Fruit fly (Drosophila melanogaster) whole organism, embryonic: Measurements from ENCODE around the gene CG32706.

Experiments
- Asciz ChIP-seq: fragments of 200-800 bp; sonication (Bioruptor generic); optimal IDR thresholded peaks from 2 replicates; lab custom pipeline; 2017; ENCODE audit warnings: missing biosample characterization, mild to moderate bottlenecking, missing genetic modification characterization, missing genetic modification reagents
- Atf6 ChIP-seq: fragments of 200-800 bp; sonication (Bioruptor generic); IDR thresholded peaks from 2 replicates; pipeline ENCODE4 v1.3.6; 2022; ENCODE audit warnings: missing biosample characterization, missing genetic modification characterization
- BEAF-32 ChIP-seq: fragments of 200-800 bp; sonication (Bioruptor generic); optimal IDR thresholded peaks from 3 replicates; lab custom pipeline; 2017; ENCODE audit warnings: missing biosample characterization, missing genetic modification characterization, mild to moderate bottlenecking, moderate library complexity, missing genetic modification reagents
- Blimp-1 ChIP-seq: fragments of 200-800 bp; sonication (Bioruptor generic); optimal IDR thresholded peaks from 3 replicates; lab custom pipeline; 2018; ENCODE audit warnings: missing biosample characterization, missing genetic modification characterization, mild to moderate bottlenecking, moderate library complexity, missing genetic modification reagents
- CG1603 ChIP-seq: fragments of 200-800 bp; sonication (Bioruptor generic); optimal IDR thresholded peaks from 2 replicates; lab custom pipeline; 2019; ENCODE audit warnings: missing biosample characterization, mild to moderate bottlenecking, missing genetic modification characterization, moderate library complexity
- CG16815 ChIP-seq: fragments of 200-800 bp; sonication (Bioruptor generic); optimal IDR thresholded peaks from 3 replicates; lab custom pipeline; 2017; ENCODE audit warnings: missing biosample characterization, mild to moderate bottlenecking, missing genetic modification characterization
- CG16863 ChIP-seq: fragments of 200-800 bp; sonication (Bioruptor generic); optimal IDR thresholded peaks from 3 replicates; lab custom pipeline; 2016; ENCODE audit warnings: missing biosample characterization, missing genetic modification characterization
- CG2120 ChIP-seq: fragments of 200-800 bp; sonication (Bioruptor generic); optimal IDR thresholded peaks from 3 replicates; lab custom pipeline; 2016; ENCODE audit warnings: missing biosample characterization, missing genetic modification characterization
- CG30403 ChIP-seq: fragments of 200-800 bp; sonication (Bioruptor generic); optimal IDR thresholded peaks from 3 replicates; lab custom pipeline; 2016; ENCODE audit warnings: missing biosample characterization, missing genetic modification characterization
- CG31388 ChIP-seq: fragments of 200-800 bp; sonication (Bioruptor generic); optimal IDR thresholded peaks from 2 replicates; lab custom pipeline; 2016; ENCODE audit warnings: missing biosample characterization, missing genetic modification characterization
- CG33213 ChIP-seq: fragments of 200-800 bp; sonication (Bioruptor generic); optimal IDR thresholded peaks from 3 replicates; lab custom pipeline; 2016; ENCODE audit warnings: missing biosample characterization, missing genetic modification characterization
- CG3847 ChIP-seq: fragments of 200-800 bp; sonication (Bioruptor generic); IDR thresholded peaks from 2 replicates; pipeline ENCODE4 v1.3.6; 2022; ENCODE audit warnings: missing biosample characterization, missing genetic modification characterization
- CG6272 ChIP-seq: fragments of 200-800 bp; sonication (Bioruptor generic); IDR thresholded peaks from 2 replicates; pipeline ENCODE4 v1.3.6; 2022; ENCODE audit warnings: missing biosample characterization, missing genetic modification characterization
- CG7357 ChIP-seq: fragments of 200-800 bp; sonication (Bioruptor generic); IDR thresholded peaks from 3 replicates; pipeline ENCODE4 v1.3.6; 2022; ENCODE audit warnings: missing biosample characterization, missing genetic modification characterization
- CG7963 ChIP-seq: fragments of 200-800 bp; sonication (Bioruptor generic); IDR thresholded peaks from 3 replicates; pipeline ENCODE4 v1.3.6; 2022; ENCODE audit warnings: missing biosample characterization, missing genetic modification characterization; ENCODE audit not compliant: partially characterized antibody
- CG7987 ChIP-seq: fragments of 200-800 bp; sonication (Bioruptor generic); optimal IDR thresholded peaks from 2 replicates; lab custom pipeline; 2018; ENCODE audit warnings: missing biosample characterization, mild to moderate bottlenecking, missing genetic modification characterization, moderate library complexity
- CG9932 ChIP-seq: fragments of 200-800 bp; sonication (Bioruptor generic); IDR thresholded peaks from 2 replicates; pipeline ENCODE4 v1.3.6; 2022; ENCODE audit warnings: missing biosample characterization, missing genetic modification characterization
- CkIIα-i1 ChIP-seq: fragments of 200-800 bp; sonication (Bioruptor generic); IDR thresholded peaks from 2 replicates; pipeline ENCODE4 v1.3.6; 2022; ENCODE audit warnings: missing biosample characterization, missing genetic modification characterization
- Doc3 ChIP-seq: fragments of 200-800 bp; sonication (Bioruptor generic); IDR thresholded peaks from 3 replicates; pipeline ENCODE4 v1.3.6; 2022; ENCODE audit warnings: missing biosample characterization, missing genetic modification characterization; ENCODE audit not compliant: partially characterized antibody
- Eip74EF ChIP-seq, 2 experiments: fragments of 200-800 bp in 1 of 2; fragments of >200 bp in 1 of 2; sonication (Bioruptor generic) in 1 of 2; optimal IDR thresholded peaks; 2 replicates each; lab custom pipeline; 2017 to 2019; ENCODE audit warnings: missing biosample characterization in 2 of 2, missing genetic modification characterization in 2 of 2, mild to moderate bottlenecking in 1 of 2, moderate library complexity in 1 of 2
- Ets97D ChIP-seq: fragments of 200-800 bp; sonication (Bioruptor generic); optimal IDR thresholded peaks from 3 replicates; lab custom pipeline; 2016; ENCODE audit warnings: missing biosample characterization, missing genetic modification characterization
- Fer1 ChIP-seq: fragments of 200-800 bp; sonication (Bioruptor generic); optimal IDR thresholded peaks from 2 replicates; lab custom pipeline; 2017; ENCODE audit warnings: missing biosample characterization, mild to moderate bottlenecking, missing genetic modification characterization
- HLH54F ChIP-seq: fragments of 200-800 bp; sonication (Bioruptor generic); optimal IDR thresholded peaks from 3 replicates; lab custom pipeline; 2016; ENCODE audit warnings: missing biosample characterization, missing genetic modification characterization
- Lpt ChIP-seq: fragments of >200 bp; optimal IDR thresholded peaks from 2 replicates; lab custom pipeline; 2018; ENCODE audit warnings: missing biosample characterization, missing genetic modification characterization
- NK7.1 ChIP-seq: fragments of 200-800 bp; sonication (Bioruptor generic); optimal IDR thresholded peaks from 3 replicates; lab custom pipeline; 2016; ENCODE audit warnings: missing biosample characterization, missing genetic modification characterization
- Nf-YB ChIP-seq: fragments of 200-800 bp; sonication (Bioruptor generic); optimal IDR thresholded peaks from 3 replicates; lab custom pipeline; 2019; ENCODE audit warnings: missing biosample characterization, mild to moderate bottlenecking, missing genetic modification characterization, moderate library complexity
- Side ChIP-seq: fragments of 200-800 bp; sonication (Bioruptor generic); optimal IDR thresholded peaks from 2 replicates; lab custom pipeline; 2016; ENCODE audit warnings: missing biosample characterization, missing genetic modification characterization
- Sox102F ChIP-seq: fragments of 200-800 bp; sonication (Bioruptor generic); optimal IDR thresholded peaks from 2 replicates; lab custom pipeline; 2018; ENCODE audit warnings: missing biosample characterization, mild to moderate bottlenecking, missing genetic modification characterization, moderate library complexity
- Spps ChIP-seq: fragments of 200-800 bp; sonication (Bioruptor generic); optimal IDR thresholded peaks from 2 replicates; lab custom pipeline; 2018; ENCODE audit warnings: missing biosample characterization, mild to moderate bottlenecking, missing genetic modification characterization
- Vsx1 ChIP-seq: fragments of 200-800 bp; sonication (Bioruptor generic); optimal IDR thresholded peaks from 2 replicates; lab custom pipeline; 2017; ENCODE audit warnings: missing biosample characterization, mild to moderate bottlenecking, missing genetic modification characterization, missing genetic modification reagents
- ap ChIP-seq: fragments of 200-800 bp; sonication (Bioruptor generic); IDR thresholded peaks from 2 replicates; pipeline ENCODE4 v1.3.6; 2022; ENCODE audit warnings: missing biosample characterization, missing genetic modification characterization
- bsh ChIP-seq, 2 experiments: fragments of 200-800 bp; sonication (Bioruptor generic); optimal IDR thresholded peaks; 2 replicates each; lab custom pipeline; 2017 to 2018; ENCODE audit warnings: mild to moderate bottlenecking in 2 of 2, missing biosample characterization in 2 of 2, missing genetic modification characterization in 2 of 2, moderate library complexity in 1 of 2
- cas ChIP-seq: fragments of 200-800 bp; sonication (Bioruptor generic); IDR thresholded peaks from 2 replicates; pipeline ENCODE4 v1.3.6; 2022; ENCODE audit warnings: missing biosample characterization, missing genetic modification characterization
- cg ChIP-seq: fragments of 200-800 bp; sonication (Bioruptor generic); optimal IDR thresholded peaks from 3 replicates; lab custom pipeline; 2019; ENCODE audit warnings: missing biosample characterization, mild to moderate bottlenecking, missing genetic modification characterization, moderate library complexity
- ci ChIP-seq: fragments of 200-800 bp; sonication (Bioruptor generic); IDR thresholded peaks from 3 replicates; pipeline ENCODE4 v1.3.6; 2022; ENCODE audit warnings: missing biosample characterization, missing genetic modification characterization
- dmrt11E ChIP-seq: fragments of 200-800 bp; sonication (Bioruptor generic); optimal IDR thresholded peaks from 3 replicates; lab custom pipeline; 2018; ENCODE audit warnings: missing biosample characterization, mild to moderate bottlenecking, missing genetic modification characterization, moderate library complexity
- emc ChIP-seq: fragments of 200-800 bp; sonication (Bioruptor generic); optimal IDR thresholded peaks from 2 replicates; lab custom pipeline; 2016; ENCODE audit warnings: missing biosample characterization, missing genetic modification characterization
- fd102C ChIP-seq: fragments of 200-800 bp; sonication (Bioruptor generic); optimal IDR thresholded peaks from 2 replicates; lab custom pipeline; 2018; ENCODE audit warnings: missing biosample characterization, mild to moderate bottlenecking, missing genetic modification characterization, moderate library complexity
- ftz-f1 ChIP-seq: fragments of 200-800 bp; sonication (Bioruptor generic); optimal IDR thresholded peaks from 2 replicates; lab custom pipeline; 2016; ENCODE audit warnings: missing biosample characterization, missing genetic modification characterization
- gem ChIP-seq: fragments of 200-800 bp; sonication (Bioruptor generic); optimal IDR thresholded peaks from 2 replicates; lab custom pipeline; 2019; ENCODE audit warnings: missing biosample characterization, mild to moderate bottlenecking, missing genetic modification characterization, moderate library complexity
- gsb-n ChIP-seq: fragments of 200-800 bp; sonication (Bioruptor generic); optimal IDR thresholded peaks from 3 replicates; lab custom pipeline; 2018; ENCODE audit warnings: missing biosample characterization, mild to moderate bottlenecking, missing genetic modification characterization
- gt ChIP-seq: fragments of 200-800 bp; sonication (Bioruptor generic); IDR thresholded peaks from 2 replicates; pipeline ENCODE4 v1.3.6; 2022; ENCODE audit warnings: missing biosample characterization, missing genetic modification characterization
- ind ChIP-seq: fragments of 200-800 bp; sonication (Bioruptor generic); optimal IDR thresholded peaks from 3 replicates; lab custom pipeline; 2016; ENCODE audit warnings: missing biosample characterization, missing genetic modification characterization
- inv ChIP-seq: fragments of 200-800 bp; sonication (Bioruptor generic); IDR thresholded peaks from 2 replicates; pipeline ENCODE4 v1.3.6; 2022; ENCODE audit warnings: missing biosample characterization, missing genetic modification characterization; ENCODE audit not compliant: partially characterized antibody
- lilli ChIP-seq: fragments of 200-800 bp; sonication (Bioruptor generic); optimal IDR thresholded peaks from 3 replicates; lab custom pipeline; 2016; ENCODE audit warnings: missing biosample characterization, missing genetic modification characterization
- pho ChIP-seq: fragments of 200-800 bp; sonication (Bioruptor generic); optimal IDR thresholded peaks from 2 replicates; lab custom pipeline; 2016; ENCODE audit warnings: missing biosample characterization, missing genetic modification characterization
- sens ChIP-seq: fragments of 200-800 bp; sonication (Bioruptor generic); peaks from one replicate; lab custom pipeline; 2016; ENCODE audit warnings: missing biosample characterization, missing genetic modification characterization
- sob ChIP-seq: fragments of 200-800 bp; sonication (Bioruptor generic); IDR thresholded peaks from 2 replicates; pipeline ENCODE4 v1.3.6; 2022; ENCODE audit warnings: missing biosample characterization, missing genetic modification characterization
- sqz ChIP-seq: fragments of 200-800 bp; sonication (Bioruptor generic); optimal IDR thresholded peaks from 3 replicates; lab custom pipeline; 2018; ENCODE audit warnings: missing biosample characterization, mild to moderate bottlenecking, missing genetic modification characterization
- tin ChIP-seq: fragments of 200-800 bp; sonication (Bioruptor generic); optimal IDR thresholded peaks from 3 replicates; lab custom pipeline; 2016; ENCODE audit warnings: missing biosample characterization, missing genetic modification characterization
- toy ChIP-seq: fragments of 200-800 bp; sonication (Bioruptor generic); IDR thresholded peaks from 2 replicates; pipeline ENCODE4 v1.3.6; 2022; ENCODE audit warnings: missing biosample characterization, missing genetic modification characterization
- wor ChIP-seq: fragments of 200-800 bp; sonication (Bioruptor generic); IDR thresholded peaks from 2 replicates; pipeline ENCODE4 v1.3.6; 2022; ENCODE audit warnings: missing biosample characterization, missing genetic modification characterization

The CG32706 gene

DNA sequence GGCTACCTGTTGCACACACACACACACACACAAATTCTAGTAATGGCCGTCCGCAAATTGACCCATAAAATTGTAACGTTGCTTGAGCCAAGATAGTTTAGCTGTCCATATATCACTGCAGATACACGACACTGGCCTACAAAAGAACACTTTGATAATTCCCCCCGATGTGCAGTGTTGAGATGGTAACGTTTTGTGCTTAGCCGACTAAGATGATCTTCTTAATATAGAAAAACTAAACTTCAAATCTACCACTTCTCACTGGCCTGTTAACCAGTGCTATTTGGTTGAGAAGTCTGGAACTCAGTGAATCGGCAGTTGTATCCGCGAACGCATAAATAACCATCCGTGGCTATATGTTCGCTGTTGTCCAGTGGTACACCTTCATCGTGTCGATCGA is 18.1 kb upstream of the CG32706 start (continued):
- TF ChIP-seq CG30403 (no peak), Eip74EF (GFP tag; optimal IDR thresholded peaks at IDR 0.05; lab: Kevin White, UChicago) (no peak), CkIIα-i1 (GFP tag; lab: Robert Waterston, UW) (no peak), CG7357 (GFP tag; lab: Robert Waterston, UW) (no peak), ap (no peak), pho (GFP tag; lab: Kevin White, UChicago) (no peak), Nf-YB (GFP tag; lab: Kevin White, UChicago) (no peak), Spps (tag; lab: Kevin White, UChicago) (no peak), gem (tag; lab: Kevin White, UChicago) (no peak), BEAF-32 (no peak), bsh (GFP tag; optimal IDR thresholded peaks at IDR 0.05; lab: Kevin White, UChicago) (peak in 1 of 2 experiments; percentile 34), Lpt (GFP tag; lab: Kevin White, UChicago) (no peak), gt (GFP tag; lab: Robert Waterston, UW) (no peak), dmrt11E (tag; lab: Kevin White, UChicago) (no peak), toy (GFP tag; lab: Robert Waterston, UW) (no peak), Blimp-1 (GFP tag; lab: Kevin White, UChicago) (no peak), CG33213 (GFP tag; lab: Kevin White, UChicago) (no peak), ind (no peak), NK7.1 (no peak), sob (peak; percentile 56), cg (GFP tag; lab: Kevin White, UChicago) (no peak), CG7963 (GFP tag; lab: Robert Waterston, UW) (no peak), sens (peak; percentile 38), wor (GFP tag; lab: Robert Waterston, UW) (no peak), inv (no peak), CG3847 (GFP tag; lab: Robert Waterston, UW) (no peak), CG2120 (GFP tag; lab: Kevin White, UChicago) (no peak), CG9932 (GFP tag; lab: Robert Waterston, UW) (peak; percentile 28; the same call in 1 of the 2 replicates), fd102C (no peak), ci (GFP tag; lab: Robert Waterston, UW) (0 out of 3 replicates have a peak, but pooled peaks have one; percentile 31), emc (no peak), CG1603 (tag; lab: Kevin White, UChicago) (peak; percentile 40), Vsx1 (GFP tag; lab: Kevin White, UChicago) (no peak), Side (GFP tag; lab: Kevin White, UChicago) (no peak), CG31388 (GFP tag; lab: Kevin White, UChicago) (no peak), Ets97D (GFP tag; lab: Kevin White, UChicago) (no peak), Fer1 (GFP tag; lab: Kevin White, UChicago) (no peak), Atf6 (GFP tag; lab: Robert Waterston, UW) (no peak), CG16815 (GFP tag; lab: Kevin White, UChicago) (no peak), Asciz (GFP tag; lab: Kevin White, UChicago) (no peak), CG7987 (no peak), Doc3 (GFP tag; lab: Robert Waterston, UW) (no peak), lilli (peak; percentile 7), tin (GFP tag; lab: Kevin White, UChicago) (no peak), Sox102F (GFP tag; lab: Kevin White, UChicago) (no peak), gsb-n (no peak), sqz (GFP tag; lab: Kevin White, UChicago) (no peak), CG6272 (no peak), CG16863 (GFP tag; lab: Kevin White, UChicago) (no peak), cas (no peak), HLH54F (GFP tag; lab: Kevin White, UChicago) (no peak), ftz-f1 (GFP tag; lab: Kevin White, UChicago) (no peak)
